Fruit fly (Drosophila melanogaster) whole organism, embryonic: ENCODE data around the gene Tyler.

Source experiments
- Abd-B ChIP-seq: fragments of 200-800 bp; sonication (Bioruptor generic); optimal IDR thresholded peaks from 2 replicates; lab custom pipeline; 2018; ENCODE audit warnings: missing biosample characterization, mild to moderate bottlenecking, missing genetic modification characterization, moderate library complexity
- CG10209 ChIP-seq: fragments of 200-800 bp; sonication (Bioruptor generic); optimal IDR thresholded peaks from 3 replicates; lab custom pipeline; 2017; ENCODE audit warnings: missing biosample characterization, mild to moderate bottlenecking, missing genetic modification characterization, missing genetic modification reagents
- CG10543 ChIP-seq: fragments of 200-800 bp; sonication (Bioruptor generic); optimal IDR thresholded peaks from 3 replicates; lab custom pipeline; 2017; ENCODE audit warnings: missing biosample characterization, mild to moderate bottlenecking, missing genetic modification characterization, moderate library complexity
- CG10654 ChIP-seq: fragments of 200-800 bp; sonication (Bioruptor generic); optimal IDR thresholded peaks from 2 replicates; lab custom pipeline; 2016; ENCODE audit warnings: missing biosample characterization, missing genetic modification characterization
- CG11085 ChIP-seq: fragments of 200-800 bp; sonication (Bioruptor generic); IDR thresholded peaks from 2 replicates; pipeline ENCODE4 v1.3.6; 2022; ENCODE audit warnings: missing biosample characterization, missing genetic modification characterization
- CG1233 ChIP-seq: fragments of 200-800 bp; sonication (Bioruptor generic); optimal IDR thresholded peaks from 4 replicates; lab custom pipeline; 2018; ENCODE audit warnings: missing biosample characterization, mild to moderate bottlenecking, missing genetic modification characterization
- CG12744 ChIP-seq: fragments of 200-800 bp; sonication (Bioruptor generic); optimal IDR thresholded peaks from 2 replicates; lab custom pipeline; 2016; ENCODE audit warnings: missing biosample characterization, missing genetic modification characterization
- CG13424 ChIP-seq: fragments of 200-800 bp; sonication (Bioruptor generic); optimal IDR thresholded peaks from 2 replicates; lab custom pipeline; 2019; ENCODE audit warnings: missing biosample characterization, mild to moderate bottlenecking, missing genetic modification characterization, moderate library complexity
- CG13894 ChIP-seq: fragments of 200-800 bp; sonication (Bioruptor generic); optimal IDR thresholded peaks from 3 replicates; lab custom pipeline; 2018; ENCODE audit warnings: missing biosample characterization, mild to moderate bottlenecking, missing genetic modification characterization, moderate library complexity
- CG17361 ChIP-seq: fragments of 200-800 bp; sonication (Bioruptor generic); IDR thresholded peaks from 3 replicates; pipeline ENCODE4 v1.3.6; 2022; ENCODE audit warnings: missing biosample characterization, missing genetic modification characterization
- CG18619 ChIP-seq: fragments of 200-800 bp; sonication (Bioruptor generic); optimal IDR thresholded peaks from 3 replicates; lab custom pipeline; 2017; ENCODE audit warnings: missing biosample characterization, mild to moderate bottlenecking, missing genetic modification characterization
- CG2678 ChIP-seq: fragments of 200-800 bp; sonication (Bioruptor generic); optimal IDR thresholded peaks from 3 replicates; lab custom pipeline; 2019; ENCODE audit warnings: missing biosample characterization, mild to moderate bottlenecking, missing genetic modification characterization, moderate library complexity
- CG34376 ChIP-seq: fragments of 200-800 bp; sonication (Bioruptor generic); optimal IDR thresholded peaks from 2 replicates; lab custom pipeline; 2018; ENCODE audit warnings: missing biosample characterization, mild to moderate bottlenecking, missing genetic modification characterization
- CG7745 ChIP-seq: fragments of 200-800 bp; sonication (Bioruptor generic); optimal IDR thresholded peaks from 2 replicates; lab custom pipeline; 2018; ENCODE audit warnings: missing biosample characterization, mild to moderate bottlenecking, missing genetic modification characterization, moderate library complexity
- CG7928 ChIP-seq: fragments of 200-800 bp; sonication (Bioruptor generic); optimal IDR thresholded peaks from 2 replicates; lab custom pipeline; 2017; ENCODE audit warnings: missing biosample characterization, mild to moderate bottlenecking, missing genetic modification characterization
- CG8388 ChIP-seq: fragments of 200-800 bp; sonication (Bioruptor generic); optimal IDR thresholded peaks from 2 replicates; lab custom pipeline; 2019; ENCODE audit warnings: missing biosample characterization, mild to moderate bottlenecking, missing genetic modification characterization, moderate library complexity
- CG9817 ChIP-seq: fragments of 200-800 bp; sonication (Bioruptor generic); optimal IDR thresholded peaks from 2 replicates; lab custom pipeline; 2018; ENCODE audit warnings: missing biosample characterization, mild to moderate bottlenecking, missing genetic modification characterization, moderate library complexity
- CG9932 ChIP-seq: fragments of 200-800 bp; sonication (Bioruptor generic); IDR thresholded peaks from 2 replicates; pipeline ENCODE4 v1.3.6; 2022; ENCODE audit warnings: missing biosample characterization, missing genetic modification characterization
- CHES-1-like ChIP-seq: fragments of 200-800 bp; sonication (Bioruptor generic); optimal IDR thresholded peaks from 2 replicates; lab custom pipeline; 2016; ENCODE audit warnings: missing biosample characterization, missing genetic modification characterization
- Elba2 ChIP-seq: fragments of 200-800 bp; sonication (Bioruptor generic); optimal IDR thresholded peaks from 3 replicates; lab custom pipeline; 2016; ENCODE audit warnings: missing biosample characterization, missing genetic modification characterization
- Hmx ChIP-seq: fragments of 200-800 bp; sonication (Bioruptor generic); optimal IDR thresholded peaks from 2 replicates; lab custom pipeline; 2016; ENCODE audit warnings: missing biosample characterization, missing genetic modification characterization
- Lpt ChIP-seq: fragments of >200 bp; optimal IDR thresholded peaks from 2 replicates; lab custom pipeline; 2018; ENCODE audit warnings: missing biosample characterization, missing genetic modification characterization
- Mes4 ChIP-seq: fragments of 200-800 bp; sonication (Bioruptor generic); optimal IDR thresholded peaks from 2 replicates; lab custom pipeline; 2016; ENCODE audit warnings: missing biosample characterization, missing genetic modification characterization
- Oli ChIP-seq: fragments of 200-800 bp; sonication (Bioruptor generic); optimal IDR thresholded peaks from 2 replicates; lab custom pipeline; 2018; ENCODE audit warnings: missing biosample characterization, mild to moderate bottlenecking, missing genetic modification characterization, moderate library complexity
- Optix ChIP-seq: fragments of 200-800 bp; sonication (Bioruptor generic); IDR thresholded peaks from 3 replicates; pipeline ENCODE4 v1.3.6; 2022; ENCODE audit warnings: missing biosample characterization, missing genetic modification characterization
- PHDP ChIP-seq: fragments of 200-800 bp; sonication (Bioruptor generic); optimal IDR thresholded peaks from 3 replicates; lab custom pipeline; 2018; ENCODE audit warnings: missing biosample characterization, mild to moderate bottlenecking, missing genetic modification characterization, moderate library complexity
- Rfx ChIP-seq: fragments of 200-800 bp; sonication (Bioruptor generic); IDR thresholded peaks from 2 replicates; pipeline ENCODE4 v1.3.6; 2022; ENCODE audit warnings: missing biosample characterization, missing genetic modification characterization
- Usf ChIP-seq: fragments of 200-800 bp; sonication (Bioruptor generic); optimal IDR thresholded peaks from 2 replicates; lab custom pipeline; 2017; ENCODE audit warnings: missing genotype, missing biosample characterization, missing genetic modification characterization
- YL-1 ChIP-seq: fragments of 200-800 bp; sonication (Bioruptor generic); optimal IDR thresholded peaks from 3 replicates; lab custom pipeline; 2017; ENCODE audit warnings: missing biosample characterization, mild to moderate bottlenecking, missing genetic modification characterization
- ab ChIP-seq: fragments of 200-800 bp; sonication (Bioruptor generic); optimal IDR thresholded peaks from 2 replicates; lab custom pipeline; 2016; ENCODE audit warnings: missing biosample characterization, missing genetic modification characterization
- btn ChIP-seq: fragments of 200-800 bp; sonication (Bioruptor generic); optimal IDR thresholded peaks from 2 replicates; lab custom pipeline; 2016; ENCODE audit warnings: missing biosample characterization, missing genetic modification characterization
- corto ChIP-seq: fragments of 200-800 bp; sonication (Bioruptor generic); optimal IDR thresholded peaks from 2 replicates; lab custom pipeline; 2016; ENCODE audit warnings: missing biosample characterization, mild to moderate bottlenecking, missing genetic modification characterization, moderate library complexity
- cwo ChIP-seq: fragments of 200-800 bp; sonication (Bioruptor generic); optimal IDR thresholded peaks from 3 replicates; lab custom pipeline; 2017; ENCODE audit warnings: missing biosample characterization, missing genetic modification characterization, mild to moderate bottlenecking, moderate library complexity, missing genetic modification reagents
- ems ChIP-seq: fragments of 200-800 bp; sonication (Bioruptor generic); optimal IDR thresholded peaks from 3 replicates; lab custom pipeline; 2016; ENCODE audit warnings: missing biosample characterization, missing genetic modification characterization
- h ChIP-seq: fragments of >200 bp; optimal IDR thresholded peaks from 2 replicates; lab custom pipeline; 2017
- hth ChIP-seq: fragments of >200 bp; optimal IDR thresholded peaks from 2 replicates; lab custom pipeline; 2017; ENCODE audit warnings: inconsistent platforms
- kah ChIP-seq: fragments of 200-800 bp; sonication (Bioruptor generic); optimal IDR thresholded peaks from 2 replicates; lab custom pipeline; 2018; ENCODE audit warnings: missing biosample characterization, mild to moderate bottlenecking, missing genetic modification characterization
- lbe ChIP-seq: fragments of 200-800 bp; sonication (Bioruptor generic); optimal IDR thresholded peaks from 2 replicates; lab custom pipeline; 2016; ENCODE audit warnings: missing biosample characterization, mild to moderate bottlenecking, missing genetic modification characterization
- nmo ChIP-seq: fragments of 200-800 bp; sonication (Bioruptor generic); optimal IDR thresholded peaks from 2 replicates; lab custom pipeline; 2018; ENCODE audit warnings: missing biosample characterization, mild to moderate bottlenecking, missing genetic modification characterization, moderate library complexity
- psq ChIP-seq: fragments of 200-800 bp; sonication (Bioruptor generic); optimal IDR thresholded peaks from 2 replicates; lab custom pipeline; 2017; ENCODE audit warnings: missing biosample characterization, missing genetic modification characterization
- sens-2 ChIP-seq: fragments of 200-800 bp; sonication (Bioruptor generic); IDR thresholded peaks from 2 replicates; pipeline ENCODE4 v1.3.6; 2022; ENCODE audit warnings: missing biosample characterization, missing genetic modification characterization
- seq ChIP-seq: fragments of 200-800 bp; sonication (Bioruptor generic); IDR thresholded peaks from 2 replicates; pipeline ENCODE4 v1.3.6; 2022; ENCODE audit warnings: missing biosample characterization, missing genetic modification characterization
- slou ChIP-seq: fragments of 200-800 bp; sonication (Bioruptor generic); optimal IDR thresholded peaks from 3 replicates; lab custom pipeline; 2016; ENCODE audit warnings: missing biosample characterization, missing genetic modification characterization
- sqz ChIP-seq: fragments of 200-800 bp; sonication (Bioruptor generic); optimal IDR thresholded peaks from 3 replicates; lab custom pipeline; 2018; ENCODE audit warnings: missing biosample characterization, mild to moderate bottlenecking, missing genetic modification characterization
- tgo ChIP-seq: fragments of 200-800 bp; sonication (Bioruptor generic); IDR thresholded peaks from 3 replicates; pipeline ENCODE4 v1.3.6; 2022; ENCODE audit warnings: missing biosample characterization, missing genetic modification characterization
- tio ChIP-seq: fragments of 200-800 bp; sonication (Bioruptor generic); optimal IDR thresholded peaks from 2 replicates; lab custom pipeline; 2017; ENCODE audit warnings: missing biosample characterization, missing genetic modification characterization, inconsistent platforms
- tll ChIP-seq, 2 experiments: fragments of 200-800 bp in 1 of 2; fragments of >200 bp in 1 of 2; sonication (Bioruptor generic) in 1 of 2; optimal IDR thresholded peaks; 2 replicates each; lab custom pipeline; 2017 to 2019; ENCODE audit warnings: missing biosample characterization in 2 of 2, missing genetic modification characterization in 2 of 2, mild to moderate bottlenecking in 1 of 2, moderate library complexity in 1 of 2
- trem ChIP-seq: fragments of 200-800 bp; optimal IDR thresholded peaks from 3 replicates; lab custom pipeline; 2019; ENCODE audit warnings: missing biosample characterization, mild to moderate bottlenecking, missing genetic modification characterization, moderate library complexity
- unpg ChIP-seq: fragments of 200-800 bp; sonication (Bioruptor generic); optimal IDR thresholded peaks from 3 replicates; lab custom pipeline; 2018; ENCODE audit warnings: missing biosample characterization, mild to moderate bottlenecking, missing genetic modification characterization, moderate library complexity
- usp ChIP-seq: fragments of >200 bp; optimal IDR thresholded peaks from 2 replicates; lab custom pipeline; 2017; ENCODE audit warnings: missing biosample characterization, missing genetic modification characterization
- vfl ChIP-seq: fragments of 200-800 bp; sonication (Bioruptor generic); optimal IDR thresholded peaks from 2 replicates; lab custom pipeline; 2016; ENCODE audit warnings: missing biosample characterization, missing genetic modification characterization

Tyler gene

DNA sequence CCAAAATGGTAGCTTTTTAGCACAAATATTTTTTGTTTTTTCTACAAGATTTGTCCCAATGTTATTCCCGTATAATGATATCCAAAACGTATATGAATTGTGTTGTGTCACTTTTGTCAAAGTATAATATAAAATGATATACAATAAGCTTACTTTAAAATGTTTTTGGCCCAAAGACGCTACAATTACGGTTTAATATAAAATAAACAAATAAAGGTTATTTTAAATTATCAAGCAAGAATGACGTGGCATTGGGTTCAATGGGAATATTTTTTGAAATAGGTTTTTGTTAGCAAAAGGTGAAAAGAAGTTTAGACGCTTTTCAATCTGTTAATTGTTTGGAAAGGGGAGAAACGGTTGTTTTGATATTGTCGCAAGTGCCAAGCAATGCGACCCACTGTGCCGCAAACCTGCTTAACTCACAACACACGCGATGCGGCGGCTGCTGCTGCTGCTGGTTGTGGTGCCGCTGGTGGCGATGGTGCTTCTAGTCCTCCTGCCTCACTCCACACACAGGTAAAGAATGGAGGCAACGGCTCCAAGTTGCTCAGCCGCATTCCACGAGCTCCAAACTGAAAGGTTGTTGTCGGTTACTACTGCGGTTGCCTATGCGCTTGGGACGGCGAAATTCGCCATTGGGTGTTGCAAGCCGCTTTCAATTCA is 52.0 kb downstream of the Tyler start (continued):
- no peak for TF ChIP-seq hth
- no peak for TF ChIP-seq CG7928 (GFP tag; lab: Kevin White, UChicago)
- TF ChIP-seq slou (GFP tag; lab: Kevin White, UChicago) = no peak
- TF ChIP-seq CG9932 (GFP tag; lab: Robert Waterston, UW) = 0 out of 2 replicates have a peak, but pooled peaks have one; percentile 4
- TF ChIP-seq CG11085 = no peak
- TF ChIP-seq CG12744 = no peak
- TF ChIP-seq tgo (GFP tag; lab: Robert Waterston, UW) = no peak; the same call in 2 of the 3 replicates
- peak; percentile 61; the same call in 2 of the 3 replicates for TF ChIP-seq CG17361 (GFP tag; lab: Robert Waterston, UW)
- TF ChIP-seq YL-1 = no peak
- no peak for TF ChIP-seq tio (GFP tag; lab: Kevin White, UChicago)
- TF ChIP-seq CG13424 (tag; lab: Kevin White, UChicago) = peak; percentile 65
- TF ChIP-seq vfl (GFP tag; lab: Kevin White, UChicago) = no peak
- peak; percentile 41 for TF ChIP-seq Abd-B (GFP tag; lab: Kevin White, UChicago)
- no peak for TF ChIP-seq sens-2 (GFP tag; lab: Robert Waterston, UW)
- TF ChIP-seq psq = no peak
- no peak for TF ChIP-seq ems
- no peak for TF ChIP-seq tll (GFP tag; optimal IDR thresholded peaks at IDR 0.05; lab: Kevin White, UChicago)
- TF ChIP-seq Usf (GFP tag; lab: Kevin White, UChicago) = peak; percentile 41
- no peak for TF ChIP-seq CG7745
- no peak for TF ChIP-seq CG10654 (GFP tag; lab: Kevin White, UChicago)
- peak; percentile 4 for TF ChIP-seq CG9817 (tag; lab: Kevin White, UChicago)
- TF ChIP-seq unpg = no peak
- TF ChIP-seq Hmx = no peak
- peak; percentile 71 for TF ChIP-seq CG18619
- no peak for TF ChIP-seq sqz
- no peak for TF ChIP-seq corto (GFP tag; lab: Kevin White, UChicago)
- TF ChIP-seq Lpt (GFP tag; lab: Kevin White, UChicago) = no peak
- no peak for TF ChIP-seq Elba2 (GFP tag; lab: Kevin White, UChicago)
- peak; percentile 39 for TF ChIP-seq CG8388 (GFP tag; lab: Kevin White, UChicago)
- peak; percentile 47 for TF ChIP-seq cwo (GFP tag; lab: Kevin White, UChicago)
- TF ChIP-seq usp (GFP tag; lab: Kevin White, UChicago) = no peak
- no peak for TF ChIP-seq CHES-1-like
- peak; percentile 58 for TF ChIP-seq CG34376 (GFP tag; lab: Kevin White, UChicago)
- no peak for TF ChIP-seq lbe
- TF ChIP-seq Rfx = no peak
- TF ChIP-seq Oli = peak; percentile 65
- TF ChIP-seq CG13894 (tag; lab: Kevin White, UChicago) = no peak
- no peak for TF ChIP-seq Mes4 (GFP tag; lab: Kevin White, UChicago)
- TF ChIP-seq h (lab: Kevin White, UChicago) = no peak
- peak; percentile 12 for TF ChIP-seq kah (GFP tag; lab: Kevin White, UChicago)
- TF ChIP-seq seq = no peak
- TF ChIP-seq trem (tag; lab: Kevin White, UChicago) = peak; percentile 17
- TF ChIP-seq CG10543 (GFP tag; lab: Kevin White, UChicago) = peak; percentile 24
- no peak for TF ChIP-seq btn (GFP tag; lab: Kevin White, UChicago)
- peak; percentile 76 for TF ChIP-seq CG2678 (tag; lab: Kevin White, UChicago)
- TF ChIP-seq PHDP (tag; lab: Kevin White, UChicago) = peak; percentile 46
- peak; percentile 54 for TF ChIP-seq CG10209
- peak; percentile 70 for TF ChIP-seq nmo
- no peak for TF ChIP-seq Optix
- TF ChIP-seq CG1233 = peak; percentile 57
- TF ChIP-seq ab (GFP tag; lab: Kevin White, UChicago) = peak; percentile 4
